Worm (Caenorhabditis elegans) whole organism, early embryonic: ENCODE measurements around the gene C07G3.15.

Experiments
- aly-1 ChIP-seq: sonication (generic microtip); optimal IDR thresholded peaks from 2 replicates; lab custom pipeline; 2016; ENCODE audit warnings: missing genetic modification characterization, missing compliant biosample characterization
- ama-1 ChIP-seq: fragments of 150-350 bp; optimal IDR thresholded peaks from 2 replicates; lab custom pipeline; 2014
- hnd-1 ChIP-seq: sonication (generic microtip); optimal IDR thresholded peaks from 2 replicates; lab custom pipeline; 2016; ENCODE audit warnings: missing genetic modification characterization, missing compliant biosample characterization
- pes-1 ChIP-seq: fragments of 200-800 bp; sonication (Bioruptor generic); IDR thresholded peaks from 2 replicates; pipeline ENCODE4 v1.3.6; 2022; ENCODE audit warnings: missing genetic modification reagents, missing genetic modification characterization, missing compliant biosample characterization

ce11 chrV:3505745-3506144 lies 9.0 kb upstream of the C07G3.15 start:
- TF ChIP-seq pes-1 (GFP tag; lab: Robert Waterston, UW) (no peak), ama-1 (lab: Kevin White, UChicago) (no peak), aly-1 (tag; lab: Kevin White, UChicago) (no peak), hnd-1 (tag; lab: Kevin White, UChicago) (no peak)
